Fruit fly (Drosophila melanogaster): Measurements from ENCODE around the gene p.
A peak's percentile ranks its signal among the peaks of the same experiment; 100 is the strongest.

Gene p

dm6 chr3R:8652731-8653130 lies 17.8 kb downstream of the p start, which contains the start of the genes Sys1 and Dhod (continued):
- peak; percentile 69 to 75 for TF ChIP-seq dpn (GFP tag; optimal IDR thresholded peaks at IDR 0.05)
- peak; percentile 61 for TF ChIP-seq CG10979 (tag; optimal IDR thresholded peaks at IDR 0.05)
- peak; percentile 77 for TF ChIP-seq Dbx (GFP tag; IDR thresholded peaks at IDR 0.05)
- peak; percentile 53 for TF ChIP-seq az2 (GFP tag; optimal IDR thresholded peaks at IDR 0.05)
- no peak for TF ChIP-seq CG6654 (GFP tag; optimal IDR thresholded peaks at IDR 0.05)
- peak; percentile 49 for TF ChIP-seq shn (GFP tag; optimal IDR thresholded peaks at IDR 0.05)
- no peak for TF ChIP-seq abd-A (tag; optimal IDR thresholded peaks at IDR 0.05)
- TF ChIP-seq PHDP (tag; optimal IDR thresholded peaks at IDR 0.05): peak; percentile 49
- no peak for TF ChIP-seq gcm (GFP tag; optimal IDR thresholded peaks at IDR 0.05)
- peak; percentile 12 for TF ChIP-seq CG6254 (GFP tag; optimal IDR thresholded peaks at IDR 0.05)
- TF ChIP-seq CG12071 (GFP tag; optimal IDR thresholded peaks at IDR 0.05): no peak
- peak; percentile 55 for TF ChIP-seq CG3281 (GFP tag; optimal IDR thresholded peaks at IDR 0.05)
- TF ChIP-seq HLHmδ (GFP tag; optimal IDR thresholded peaks at IDR 0.05): no peak
- TF ChIP-seq chif (GFP tag; optimal IDR thresholded peaks at IDR 0.05): peak; percentile 29 to 57
- no peak for TF ChIP-seq CG1529 (GFP tag; optimal IDR thresholded peaks at IDR 0.05)
- peak; percentile 71 for TF ChIP-seq ase (GFP tag; IDR thresholded peaks at IDR 0.05)
- TF ChIP-seq Deaf1 (tag; optimal IDR thresholded peaks at IDR 0.05): peak; percentile 2
- no peak for TF ChIP-seq CG1832 (GFP tag; optimal IDR thresholded peaks at IDR 0.05)
- peak; percentile 58 for TF ChIP-seq dm (GFP tag; optimal IDR thresholded peaks at IDR 0.05)
- TF ChIP-seq CG15073 (GFP tag; optimal IDR thresholded peaks at IDR 0.05): no peak
- TF ChIP-seq Ets97D (GFP tag; optimal IDR thresholded peaks at IDR 0.05): peak; percentile 57
- TF ChIP-seq Sox102F (GFP tag; optimal IDR thresholded peaks at IDR 0.05): peak; percentile 62
- peak; percentile 21 for TF ChIP-seq ewg (GFP tag; optimal IDR thresholded peaks at IDR 0.05)
- TF ChIP-seq D19A (tag; optimal IDR thresholded peaks at IDR 0.05): peak; percentile 45
- TF ChIP-seq Spps (tag; optimal IDR thresholded peaks at IDR 0.05): peak; percentile 15
- TF ChIP-seq grau (tag; optimal IDR thresholded peaks at IDR 0.05): peak; percentile 69
- TF ChIP-seq knrl (GFP tag; IDR thresholded peaks at IDR 0.05; ENCODE audit: partially characterized antibody): peak; percentile 87
- TF ChIP-seq E2f1 (GFP tag; IDR thresholded peaks at IDR 0.05): peak; percentile 38; the same call in 1 of the 2 replicates
- peak; percentile 42 for TF ChIP-seq cwo (GFP tag; optimal IDR thresholded peaks at IDR 0.05)
- peak; percentile 20 for TF ChIP-seq fd96Cb (tag; optimal IDR thresholded peaks at IDR 0.05)
- TF ChIP-seq CG11093 (GFP tag; IDR thresholded peaks at IDR 0.05): 0 out of 3 replicates have a peak, but pooled peaks have one; percentile 40
- peak; percentile 18 for TF ChIP-seq oc (tag; optimal IDR thresholded peaks at IDR 0.05)
- no peak for TF ChIP-seq rib (GFP tag; IDR thresholded peaks at IDR 0.05)
- TF ChIP-seq CG8478 (optimal IDR thresholded peaks at IDR 0.05): no peak
- TF ChIP-seq CG3065 (GFP tag; optimal IDR thresholded peaks at IDR 0.05): no peak
- TF ChIP-seq cad (GFP tag; optimal IDR thresholded peaks at IDR 0.05): no peak
- peak; percentile 46 for TF ChIP-seq CG13123 (GFP tag; optimal IDR thresholded peaks at IDR 0.05)
- TF ChIP-seq CG18262 (tag; optimal IDR thresholded peaks at IDR 0.05): peak; percentile 57
- no peak for TF ChIP-seq Jarid2 (GFP tag; optimal IDR thresholded peaks at IDR 0.05)
- peak; percentile 60 for TF ChIP-seq Hmr (GFP tag; optimal IDR thresholded peaks at IDR 0.05)
- no peak for TF ChIP-seq GATAe (GFP tag; conservative IDR thresholded peaks at IDR 0.05)
- TF ChIP-seq CG11723 (GFP tag; optimal IDR thresholded peaks at IDR 0.05): peak; percentile 24
- TF ChIP-seq CG10209 (GFP tag; optimal IDR thresholded peaks at IDR 0.05): peak; percentile 47
- peak; percentile 58 for TF ChIP-seq CG11504 (tag; optimal IDR thresholded peaks at IDR 0.05)
- TF ChIP-seq eyg (GFP tag; optimal IDR thresholded peaks at IDR 0.05): peak; percentile 51
- peak; percentile 4 for TF ChIP-seq Sox100B (GFP tag; optimal IDR thresholded peaks at IDR 0.05)
- TF ChIP-seq Usf (GFP tag; optimal IDR thresholded peaks at IDR 0.05): no peak
- peak; percentile 36 for TF ChIP-seq CG18619 (GFP tag; optimal IDR thresholded peaks at IDR 0.05)
- no peak for TF ChIP-seq fd102C (GFP tag; optimal IDR thresholded peaks at IDR 0.05)
- peak; percentile 45; the same call in 1 of the 2 replicates for TF ChIP-seq CG31441 (GFP tag; IDR thresholded peaks at IDR 0.05)
- TF ChIP-seq slou (GFP tag; optimal IDR thresholded peaks at IDR 0.05): peak; percentile 13

All from whole organism, embryonic.